Fruit fly (Drosophila melanogaster) Kc167 (cell line): ENCODE measurements around the gene CG14868.

Experiments
- Myc ChIP-seq: fragments of >200 bp; optimal IDR thresholded peaks from 2 replicates; lab custom pipeline; 2017; ENCODE audit warnings: missing external identifiers
- Sin3A ChIP-seq: fragments of >200 bp; optimal IDR thresholded peaks from 2 replicates; lab custom pipeline; 2018; ENCODE audit warnings: missing external identifiers
- h ChIP-seq: fragments of >200 bp; optimal IDR thresholded peaks from 3 replicates; lab custom pipeline; 2018; ENCODE audit warnings: missing external identifiers
- insv ChIP-seq: fragments of >200 bp; optimal IDR thresholded peaks from 3 replicates; lab custom pipeline; 2018; ENCODE audit warnings: missing external identifiers
- psq ChIP-seq: fragments of >200 bp; optimal IDR thresholded peaks from 2 replicates; lab custom pipeline; 2017; ENCODE audit warnings: missing external identifiers
- ttk ChIP-seq: sonication (Bioruptor generic); optimal IDR thresholded peaks from 2 replicates; lab custom pipeline; 2017; ENCODE audit warnings: missing external identifiers

Gene CG14868

dm6 chr3R:15356645-15357431 is 12.9 kb downstream of the CG14868 start, which contains the start of the genes Atg4b and Hibch:
Gene Atg4b, minus strand, starts transcription at chr3R:15356924.
Gene Hibch, plus strand, starts transcription at chr3R:15357229.
- TF ChIP-seq Myc (lab: Kevin White, UChicago) (no peak), Sin3A (no peak), ttk (no peak), insv (lab: Kevin White, UChicago) (no peak), psq (lab: Kevin White, UChicago) (no peak), h (lab: Kevin White, UChicago) (no peak)

dm6 chr3R:15356152-15356551 is 13.6 kb downstream of the CG14868 start:
- TF ChIP-seq Sin3A (no peak), psq (lab: Kevin White, UChicago) (no peak), h (lab: Kevin White, UChicago) (no peak), insv (lab: Kevin White, UChicago) (no peak), ttk (no peak), Myc (lab: Kevin White, UChicago) (no peak)

dm6 chr3R:15354019-15354418 is 15.7 kb downstream of the CG14868 start:
- TF ChIP-seq Myc (lab: Kevin White, UChicago) (no peak), Sin3A (no peak), h (lab: Kevin White, UChicago) (no peak), psq (lab: Kevin White, UChicago) (no peak), ttk (no peak), insv (lab: Kevin White, UChicago) (no peak)

DNA sequence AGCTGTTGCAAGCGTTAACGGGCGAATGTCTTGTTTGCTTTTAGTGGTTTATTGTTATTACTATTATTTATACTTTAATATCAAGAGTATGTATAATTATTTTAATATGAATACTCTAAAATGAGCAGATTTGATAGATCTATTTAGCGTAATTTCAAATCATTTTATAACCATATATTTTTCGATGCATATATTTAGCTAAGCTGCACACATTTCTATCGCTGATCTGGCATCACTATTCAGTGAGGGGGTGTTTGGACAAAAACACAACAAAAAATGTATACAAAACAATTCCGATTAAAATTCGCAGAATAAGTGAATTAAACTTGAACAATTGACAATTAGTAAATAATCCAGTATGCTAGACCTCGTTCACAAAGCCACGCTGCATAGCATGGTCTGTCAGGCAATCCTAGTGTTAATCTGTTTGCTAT is 18.7 kb downstream of the CG14868 start, which contains the start of the genes Trs33 and Tmtc4:
TSS of gene Trs33 (minus strand) at position 3 of the 434 bp plus-strand sequence.
TSS of gene Tmtc4 (plus strand) at position 233 of the 434 bp plus-strand sequence.
- TF ChIP-seq Myc (lab: Kevin White, UChicago) (no peak), h (lab: Kevin White, UChicago) (no peak), Sin3A (no peak), ttk (no peak), insv (lab: Kevin White, UChicago) (no peak), psq (lab: Kevin White, UChicago) (no peak)

DNA sequence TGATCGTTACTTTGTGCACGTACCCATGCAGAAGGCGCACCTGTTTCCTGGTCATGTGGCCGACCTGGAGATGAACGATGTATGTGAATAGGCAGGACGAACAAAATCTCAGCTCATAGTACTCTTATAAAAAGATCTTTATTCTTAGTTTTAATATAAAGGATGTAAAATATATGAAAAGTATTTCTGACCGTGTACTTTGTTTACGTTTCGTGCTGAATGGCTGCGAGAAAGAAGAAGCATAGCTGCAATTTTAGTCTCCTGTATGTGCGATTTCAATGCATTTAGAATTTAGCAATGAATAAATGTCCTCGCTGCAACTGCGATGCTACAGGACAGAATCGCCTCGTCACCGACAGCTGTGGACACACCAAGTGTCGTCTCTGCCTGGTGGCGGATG is 21.9 kb downstream of the CG14868 start, which contains the start of the genes CG42726 and CG42727:
TSS of gene CG42726 (plus strand) at position 227 of the 400 bp plus-strand sequence.
TSS of gene CG42727 (plus strand) at position 227 of the 400 bp plus-strand sequence.
- TF ChIP-seq h (lab: Kevin White, UChicago): no peak
- TF ChIP-seq insv (lab: Kevin White, UChicago): no peak
- no peak for TF ChIP-seq Myc (lab: Kevin White, UChicago)
- TF ChIP-seq Sin3A: no peak
- no peak for TF ChIP-seq ttk
- TF ChIP-seq psq (lab: Kevin White, UChicago): no peak

- TF ChIP-seq h (lab: Kevin White, UChicago) (no peak), insv (lab: Kevin White, UChicago) (no peak), ttk (no peak), psq (lab: Kevin White, UChicago) (no peak), Myc (lab: Kevin White, UChicago) (no peak), Sin3A (no peak)
These were observed 23.7 kb downstream of the CG14868 start, which contains the start of the genes Surf4 and CG31301 for dm6 chr3R:15346018-15346383. Gene Surf4, minus strand, starts transcription at chr3R:15346176. Gene CG31301, plus strand, starts transcription at chr3R:15346205.

dm6 chr3R:15345198-15346017 is 24.3 kb downstream of the CG14868 start:
- TF ChIP-seq ttk (no peak), Sin3A (no peak), Myc (lab: Kevin White, UChicago) (no peak), h (lab: Kevin White, UChicago) (no peak), insv (lab: Kevin White, UChicago) (no peak), psq (lab: Kevin White, UChicago) (no peak)

DNA sequence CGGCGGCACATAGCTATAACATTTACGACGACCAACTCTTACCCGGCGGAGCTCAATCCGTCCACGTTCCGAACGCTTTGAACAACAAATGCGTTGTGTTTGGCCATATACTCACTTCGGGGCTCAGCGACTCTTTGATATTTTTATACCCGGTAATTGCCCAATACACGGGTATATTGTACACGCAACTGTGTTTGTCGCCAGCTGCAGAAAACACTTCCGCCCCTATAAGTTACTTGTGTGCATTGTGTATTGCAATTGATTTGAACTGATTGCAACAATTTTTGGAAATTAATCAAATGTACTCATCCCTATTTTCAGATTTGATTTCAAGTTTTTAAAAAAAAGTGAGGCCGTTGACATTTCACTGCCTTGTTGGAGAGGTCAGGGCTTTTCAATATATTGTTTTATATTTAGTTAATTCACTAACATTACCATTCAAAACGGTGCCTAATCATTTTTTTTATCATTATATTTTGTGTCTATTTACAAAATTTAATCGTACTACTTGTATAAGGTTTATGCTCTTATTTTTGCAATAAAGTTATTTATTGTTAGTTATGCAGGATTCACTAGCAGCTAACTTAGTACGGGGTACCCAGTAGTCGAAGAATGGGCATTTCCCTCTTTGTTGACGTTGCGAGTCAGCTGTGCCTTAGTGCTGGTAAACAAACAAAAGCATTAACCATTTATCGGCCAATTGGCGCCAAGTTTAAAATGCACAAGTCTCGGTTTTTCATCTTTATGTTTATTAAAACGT is 26.6 kb downstream of the CG14868 start, which contains the start of gene Nagk:
TSS of gene Nagk (minus strand) at position 331 of the 760 bp plus-strand sequence.
- no peak for TF ChIP-seq h (lab: Kevin White, UChicago)
- no peak for TF ChIP-seq psq (lab: Kevin White, UChicago)
- no peak for TF ChIP-seq insv (lab: Kevin White, UChicago)
- no peak for TF ChIP-seq Sin3A
- no peak for TF ChIP-seq Myc (lab: Kevin White, UChicago)
- no peak for TF ChIP-seq ttk

- TF ChIP-seq Sin3A (no peak), psq (lab: Kevin White, UChicago) (no peak), ttk (no peak)
These were observed 27.3 kb downstream of the CG14868 start for dm6 chr3R:15342432-15342925.

DNA sequence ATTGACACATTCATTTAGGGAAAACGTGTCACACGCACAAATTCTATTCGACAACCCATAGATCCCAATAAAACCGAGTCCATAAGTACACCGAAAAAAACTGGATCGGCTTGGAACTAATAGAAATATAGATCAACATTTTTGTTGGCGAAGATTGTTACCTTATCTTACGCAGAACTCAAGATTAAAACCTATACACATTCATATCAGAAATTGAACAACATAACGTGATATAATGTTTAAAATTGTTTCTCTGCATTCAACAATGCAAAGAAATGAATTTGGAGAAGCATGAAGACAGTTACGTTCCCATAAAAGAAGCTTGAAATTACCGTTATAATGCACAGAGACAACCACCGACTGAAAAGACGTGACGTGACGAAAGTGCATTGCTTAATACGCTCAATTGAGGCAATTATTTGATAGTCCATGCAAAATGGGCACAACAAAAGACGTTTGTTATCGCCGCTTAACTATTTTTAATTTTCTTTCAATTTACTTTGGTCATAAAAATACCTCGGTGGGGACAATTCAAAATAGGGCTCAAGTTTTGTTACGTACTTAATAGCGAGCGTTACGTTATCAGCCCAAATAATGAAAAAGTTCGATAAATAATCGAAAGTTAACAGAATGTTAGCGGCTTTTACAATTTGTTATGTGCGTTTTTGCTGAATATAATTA is 29.6 kb downstream of the CG14868 start, which contains the start of gene SerRS-m:
TSS of gene SerRS-m (plus strand) at position 616 of the 681 bp plus-strand sequence.
- TF ChIP-seq h (lab: Kevin White, UChicago): no peak
- TF ChIP-seq insv (lab: Kevin White, UChicago): no peak
- no peak for TF ChIP-seq Sin3A
- TF ChIP-seq psq (lab: Kevin White, UChicago): no peak
- TF ChIP-seq Myc (lab: Kevin White, UChicago): no peak
- no peak for TF ChIP-seq ttk
